Worm (Caenorhabditis elegans) whole organism, L3 larva: Measurements from ENCODE around the gene vps-18.

Experiments
- ama-1 ChIP-seq: fragments of 150-350 bp; optimal IDR thresholded peaks from 2 replicates; lab custom pipeline; 2018
- hmg-11 ChIP-seq: sonication (generic microtip); optimal IDR thresholded peaks from 2 replicates; lab custom pipeline; 2016; ENCODE audit warnings: missing genetic modification characterization, missing compliant biosample characterization
- pha-4 ChIP-seq: fragments of 150-350 bp; optimal IDR thresholded peaks from 2 replicates; lab custom pipeline; 2014; ENCODE audit warnings: missing biosample characterization, missing genetic modification reagents, missing genetic modification characterization
- snpc-4 ChIP-seq: fragments of 150-350 bp; optimal IDR thresholded peaks from 2 replicates; lab custom pipeline; 2014; ENCODE audit warnings: missing biosample characterization, missing genetic modification characterization
- zag-1 ChIP-seq: fragments of 150-350 bp; optimal IDR thresholded peaks from 2 replicates; lab custom pipeline; 2014; ENCODE audit warnings: missing biosample characterization, missing genetic modification characterization

- TF ChIP-seq hmg-11 (tag; lab: Kevin White, UChicago) (no peak), zag-1 (no peak), ama-1 (lab: Kevin White, UChicago) (no peak), snpc-4 (tag; lab: Kevin White, UChicago) (no peak), pha-4 (tag; lab: Kevin White, UChicago) (no peak)
These were observed 19.7 kb upstream of the vps-18 start for ce11 chrII:4441278-4441677.
